Fruit fly (Drosophila melanogaster) whole organism, embryonic: ENCODE measurements around the gene CG8097.

Source experiments
- CG10274 ChIP-seq: fragments of 200-800 bp; sonication (Bioruptor generic); optimal IDR thresholded peaks from 3 replicates; lab custom pipeline; 2017; ENCODE audit warnings: missing biosample characterization, mild to moderate bottlenecking, missing genetic modification characterization
- NK7.1 ChIP-seq: fragments of 200-800 bp; sonication (Bioruptor generic); optimal IDR thresholded peaks from 3 replicates; lab custom pipeline; 2016; ENCODE audit warnings: missing biosample characterization, missing genetic modification characterization
- Usf ChIP-seq: fragments of 200-800 bp; sonication (Bioruptor generic); optimal IDR thresholded peaks from 2 replicates; lab custom pipeline; 2017; ENCODE audit warnings: missing genotype, missing biosample characterization, missing genetic modification characterization
- nerfin-1 ChIP-seq: fragments of 200-800 bp; sonication (Bioruptor generic); optimal IDR thresholded peaks from 3 replicates; lab custom pipeline; 2019; ENCODE audit warnings: missing biosample characterization, mild to moderate bottlenecking, missing genetic modification characterization, moderate library complexity
- sima ChIP-seq: fragments of 200-800 bp; sonication (Bioruptor generic); optimal IDR thresholded peaks from 2 replicates; lab custom pipeline; 2016; ENCODE audit warnings: missing biosample characterization, missing genetic modification characterization

DNA sequence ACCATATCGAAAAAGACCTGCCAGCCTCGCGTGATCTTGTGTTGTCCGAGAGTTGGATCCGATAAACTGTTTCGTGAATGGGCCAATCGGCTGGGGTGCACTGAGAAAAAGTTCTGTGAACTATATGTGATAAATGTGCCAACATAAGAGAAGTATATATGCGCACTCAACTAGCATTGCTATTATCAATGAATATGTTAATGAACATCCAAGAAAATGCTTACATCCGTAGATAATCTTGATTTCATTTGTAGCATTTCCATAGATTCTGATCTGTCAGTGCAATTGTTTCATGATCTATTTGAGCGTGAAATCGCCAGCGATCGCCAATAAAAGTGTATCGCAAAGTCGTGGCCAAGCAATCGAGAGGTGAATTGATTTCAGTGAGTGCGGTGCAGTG is 18.3 kb downstream of the CG8097 start:
- TF ChIP-seq NK7.1 (GFP tag; lab: Kevin White, UChicago) (no peak), sima (no peak), Usf (GFP tag; lab: Kevin White, UChicago) (no peak), CG10274 (GFP tag; lab: Kevin White, UChicago) (no peak), nerfin-1 (tag; lab: Kevin White, UChicago) (no peak)
